Worm (Caenorhabditis elegans) whole organism, early embryonic: ENCODE results near the gene mvk-1.

Experiments used
- B0310.2 ChIP-seq: sonication (generic microtip); optimal IDR thresholded peaks from 2 replicates; lab custom pipeline; 2016; ENCODE audit warnings: mild to moderate bottlenecking, missing genetic modification characterization, missing compliant biosample characterization
- F13C5.2 ChIP-seq: sonication (generic microtip); optimal IDR thresholded peaks from 2 replicates; lab custom pipeline; 2017; ENCODE audit warnings: mild to moderate bottlenecking, missing genetic modification characterization, inconsistent platforms, missing compliant biosample characterization
- aly-1 ChIP-seq: sonication (generic microtip); optimal IDR thresholded peaks from 2 replicates; lab custom pipeline; 2016; ENCODE audit warnings: missing genetic modification characterization, missing compliant biosample characterization
- ama-1 ChIP-seq: fragments of 150-350 bp; optimal IDR thresholded peaks from 2 replicates; lab custom pipeline; 2014
- ceh-13 ChIP-seq: fragments of 200-800 bp; sonication (Bioruptor generic); optimal IDR thresholded peaks from 2 replicates; lab custom pipeline; 2018; ENCODE audit warnings: mild to moderate bottlenecking, missing genetic modification characterization, missing compliant biosample characterization
- ceh-36 ChIP-seq: sonication (generic microtip); optimal IDR thresholded peaks from 2 replicates; lab custom pipeline; 2016; ENCODE audit warnings: missing genetic modification characterization, inconsistent platforms, missing compliant biosample characterization
- ets-7 ChIP-seq: sonication (generic microtip); optimal IDR thresholded peaks from 2 replicates; lab custom pipeline; 2016; ENCODE audit warnings: missing genotype, missing genetic modification characterization, missing compliant biosample characterization
- flt-1 ChIP-seq: fragments of 200-800 bp; sonication (Bioruptor generic); IDR thresholded peaks from 2 replicates; pipeline ENCODE4 v1.3.6; 2022; ENCODE audit warnings: missing genetic modification characterization, missing compliant biosample characterization
- hmbx-1 ChIP-seq: sonication (generic microtip); optimal IDR thresholded peaks from 2 replicates; lab custom pipeline; 2016; ENCODE audit warnings: mild to moderate bottlenecking, missing genetic modification characterization, missing compliant biosample characterization
- hmg-4 ChIP-seq: fragments of 200-800 bp; sonication (Bioruptor generic); optimal IDR thresholded peaks from 2 replicates; lab custom pipeline; 2018; ENCODE audit warnings: mild to moderate bottlenecking, missing genetic modification characterization, missing compliant biosample characterization
- hnd-1 ChIP-seq: sonication (generic microtip); optimal IDR thresholded peaks from 2 replicates; lab custom pipeline; 2016; ENCODE audit warnings: missing genetic modification characterization, missing compliant biosample characterization
- pes-1 ChIP-seq: fragments of 200-800 bp; sonication (Bioruptor generic); IDR thresholded peaks from 2 replicates; pipeline ENCODE4 v1.3.6; 2022; ENCODE audit warnings: missing genetic modification reagents, missing genetic modification characterization, missing compliant biosample characterization
- scrt-1 ChIP-seq: fragments of 200-800 bp; sonication (Bioruptor generic); IDR thresholded peaks from 2 replicates; pipeline ENCODE4 v1.3.6; 2022; ENCODE audit warnings: missing genetic modification characterization, missing compliant biosample characterization
- sea-1 ChIP-seq: fragments of 200-800 bp; sonication (Bioruptor generic); conservative IDR thresholded peaks from 2 replicates; pipeline ENCODE4 v1.3.6; 2022; ENCODE audit warnings: missing genetic modification characterization, missing compliant biosample characterization
- tbx-11 ChIP-seq: fragments of 200-800 bp; sonication (Bioruptor generic); IDR thresholded peaks from 2 replicates; pipeline ENCODE4 v1.3.6; 2022; ENCODE audit warnings: missing genetic modification characterization, missing compliant biosample characterization
- tbx-37 ChIP-seq: fragments of 200-800 bp; sonication (Bioruptor generic); conservative IDR thresholded peaks from 2 replicates; pipeline ENCODE4 v1.3.6; 2022; ENCODE audit warnings: missing genetic modification reagents, missing genetic modification characterization, missing compliant biosample characterization
- tra-4 ChIP-seq: sonication (generic microtip); optimal IDR thresholded peaks from 2 replicates; lab custom pipeline; 2017; ENCODE audit warnings: missing genetic modification characterization, missing compliant biosample characterization

mvk-1 gene

DNA sequence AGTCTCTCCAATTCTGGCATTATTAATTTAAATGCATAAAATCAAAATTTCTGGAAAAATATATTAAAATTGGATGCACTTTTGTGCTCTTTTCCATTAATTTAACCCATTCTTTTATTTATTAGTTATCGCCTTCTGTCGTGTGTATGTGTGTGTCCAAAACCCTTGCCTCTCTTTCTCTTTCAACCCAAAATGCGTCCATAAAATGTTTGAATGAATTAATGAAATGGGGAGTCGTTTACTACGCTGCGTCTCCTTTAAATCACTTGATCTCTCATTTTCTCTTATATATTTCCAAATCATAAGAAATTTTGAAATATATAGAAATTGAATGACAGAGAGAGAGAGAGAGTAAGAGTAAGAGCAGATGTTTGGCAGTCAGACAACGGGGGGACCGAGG, 58.1 kb downstream of the mvk-1 start:
- no peak for TF ChIP-seq tbx-11 (GFP tag; lab: Robert Waterston, UW)
- no peak for TF ChIP-seq pes-1 (GFP tag; lab: Robert Waterston, UW)
- TF ChIP-seq sea-1 (GFP tag; lab: Robert Waterston, UW), result no peak
- no peak for TF ChIP-seq ama-1 (lab: Kevin White, UChicago)
- TF ChIP-seq hmg-4 (GFP tag; lab: Kevin White, UChicago), result no peak
- no peak for TF ChIP-seq B0310.2
- TF ChIP-seq F13C5.2 (tag; lab: Kevin White, UChicago), result no peak
- no peak for TF ChIP-seq flt-1
- TF ChIP-seq scrt-1, result no peak
- TF ChIP-seq aly-1 (tag; lab: Kevin White, UChicago), result no peak
- TF ChIP-seq ceh-13 (GFP tag; lab: Kevin White, UChicago), result no peak
- no peak for TF ChIP-seq hnd-1 (tag; lab: Kevin White, UChicago)
- no peak for TF ChIP-seq hmbx-1
- no peak for TF ChIP-seq tra-4 (tag; lab: Kevin White, UChicago)
- TF ChIP-seq ets-7 (tag; lab: Kevin White, UChicago), result no peak
- no peak for TF ChIP-seq tbx-37 (GFP tag; lab: Robert Waterston, UW)
- no peak for TF ChIP-seq ceh-36 (tag; lab: Kevin White, UChicago)
